Worm (Caenorhabditis elegans) whole organism, late embryonic: ENCODE measurements around the gene frh-1.

Source experiments
- C38D4.7 ChIP-seq: fragments of 200-800 bp; sonication (Bioruptor generic); optimal IDR thresholded peaks from 2 replicates; lab custom pipeline; 2018; ENCODE audit warnings: mild to moderate bottlenecking, missing genetic modification characterization, moderate library complexity, missing compliant biosample characterization
- ama-1 ChIP-seq: fragments of 150-350 bp; optimal IDR thresholded peaks from 2 replicates; lab custom pipeline; 2014
- ceh-34 ChIP-seq: sonication (generic microtip); optimal IDR thresholded peaks from 2 replicates; lab custom pipeline; 2016; ENCODE audit warnings: mild to moderate bottlenecking, missing genetic modification characterization, missing compliant biosample characterization
- lim-6 ChIP-seq: sonication (generic microtip); optimal IDR thresholded peaks from 2 replicates; lab custom pipeline; 2016; ENCODE audit warnings: missing genetic modification characterization, missing compliant biosample characterization
- lin-11 ChIP-seq: fragments of 200-800 bp; sonication (Bioruptor generic); optimal IDR thresholded peaks from 2 replicates; lab custom pipeline; 2018; ENCODE audit warnings: mild to moderate bottlenecking, missing genetic modification characterization, missing compliant biosample characterization
- nfya-1 ChIP-seq: sonication (generic microtip); optimal IDR thresholded peaks from 2 replicates; lab custom pipeline; 2017; ENCODE audit warnings: missing genetic modification characterization, mild to moderate bottlenecking, missing compliant biosample characterization, antibody characterized with exemption, moderate library complexity
- odd-2 ChIP-seq: sonication (generic microtip); optimal IDR thresholded peaks from 2 replicates; lab custom pipeline; 2017; ENCODE audit warnings: antibody characterized with exemption, mild to moderate bottlenecking, missing genetic modification characterization, missing compliant biosample characterization
- pag-3 ChIP-seq: sonication (generic microtip); optimal IDR thresholded peaks from 2 replicates; lab custom pipeline; 2016; ENCODE audit warnings: missing compliant biosample characterization, missing genetic modification characterization, borderline replicate concordance
- pha-4 ChIP-seq: fragments of 150-350 bp; optimal IDR thresholded peaks from 2 replicates; lab custom pipeline; 2018; ENCODE audit warnings: missing biosample characterization, missing genetic modification reagents, missing genetic modification characterization
- tbx-2 ChIP-seq: sonication (generic microtip); optimal IDR thresholded peaks from 2 replicates; lab custom pipeline; 2016; ENCODE audit warnings: missing genetic modification characterization, missing compliant biosample characterization
- unc-42 ChIP-seq: sonication (generic microtip); optimal IDR thresholded peaks from 2 replicates; lab custom pipeline; 2016; ENCODE audit warnings: missing genotype, missing genetic modification characterization, missing compliant biosample characterization

DNA sequence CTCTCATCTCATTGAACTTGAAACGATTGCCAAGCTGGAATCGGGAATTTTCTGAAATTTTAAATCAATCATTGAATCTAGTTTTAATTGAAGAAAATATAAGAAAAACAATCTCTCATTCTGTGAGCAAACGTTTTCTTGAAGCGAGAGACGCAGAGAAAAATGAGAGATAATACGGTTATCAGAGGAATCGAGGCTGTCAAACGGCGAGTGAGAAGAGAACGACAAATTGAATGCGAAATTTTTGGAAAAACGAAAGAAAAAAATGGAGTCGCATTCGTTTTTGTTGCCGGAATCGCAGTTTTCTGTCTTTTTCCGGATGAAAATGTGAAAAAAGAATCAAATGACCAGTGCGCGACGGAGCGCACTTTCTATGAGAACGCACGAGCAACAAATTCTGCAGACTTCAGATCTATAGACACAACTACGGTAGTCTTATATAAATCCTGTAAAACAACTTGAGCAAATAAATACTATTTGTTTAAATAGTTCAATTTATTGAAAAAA is 43.6 kb upstream of the frh-1 start, which contains the start of gene tex-2:
- TF ChIP-seq ama-1 (lab: Kevin White, UChicago) (no peak), nfya-1 (no peak), lim-6 (tag; lab: Kevin White, UChicago) (no peak), pha-4 (tag; lab: Kevin White, UChicago) (no peak), tbx-2 (tag; lab: Kevin White, UChicago) (peak; percentile 47), pag-3 (tag; lab: Kevin White, UChicago) (no peak), lin-11 (tag; lab: Kevin White, UChicago) (no peak), C38D4.7 (GFP tag; lab: Kevin White, UChicago) (no peak), ceh-34 (no peak), odd-2 (tag; lab: Kevin White, UChicago) (no peak), unc-42 (tag; lab: Kevin White, UChicago) (peak; percentile 63)
